Worm (Caenorhabditis elegans) whole organism, L2 larva: ENCODE results near the gene nspf-3.
"Not testable (repeated sequence)": the region's sequence is repeated elsewhere in the genome, so short reads cannot be mapped to it uniquely, and the experiment has no call there.

Experiments used
- C34F6.9 ChIP-seq: fragments of 150-350 bp; optimal IDR thresholded peaks from 2 replicates; lab custom pipeline; 2014; ENCODE audit warnings: missing biosample characterization, missing genetic modification characterization
- F13H6.1 ChIP-seq: sonication (generic microtip); optimal IDR thresholded peaks from 2 replicates; lab custom pipeline; 2016; ENCODE audit warnings: missing genetic modification characterization, missing compliant biosample characterization
- R02D3.7 ChIP-seq: fragments of 150-350 bp; optimal IDR thresholded peaks from 2 replicates; lab custom pipeline; 2014; ENCODE audit warnings: missing biosample characterization, missing genetic modification characterization
- Y55F3AM.14 ChIP-seq: fragments of 200-800 bp; sonication (Bioruptor generic); optimal IDR thresholded peaks from 2 replicates; lab custom pipeline; 2018; ENCODE audit warnings: mild to moderate bottlenecking, missing genetic modification characterization, missing compliant biosample characterization
- blmp-1 ChIP-seq: sonication (generic microtip); optimal IDR thresholded peaks from 2 replicates; lab custom pipeline; 2017; ENCODE audit warnings: missing genetic modification characterization, mild to moderate bottlenecking, missing compliant biosample characterization, antibody characterized with exemption, moderate library complexity; ENCODE audit not compliant: insufficient read depth
- ceh-16 ChIP-seq: fragments of 150-350 bp; optimal IDR thresholded peaks from 2 replicates; lab custom pipeline; 2014; ENCODE audit warnings: missing biosample characterization, missing genetic modification characterization
- ceh-82 ChIP-seq: fragments of 150-350 bp; optimal IDR thresholded peaks from 2 replicates; lab custom pipeline; 2014; ENCODE audit warnings: missing biosample characterization, missing genetic modification characterization
- dmd-4 ChIP-seq: sonication (generic microtip); optimal IDR thresholded peaks from 2 replicates; lab custom pipeline; 2017; ENCODE audit warnings: missing biosample characterization, missing genetic modification characterization
- egl-27 ChIP-seq: sonication (generic microtip); optimal IDR thresholded peaks from 3 replicates; lab custom pipeline; 2017; ENCODE audit warnings: missing biosample characterization, missing genetic modification reagents, missing genetic modification characterization
- elt-1 ChIP-seq: fragments of 150-350 bp; optimal IDR thresholded peaks from 2 replicates; lab custom pipeline; 2014; ENCODE audit warnings: missing biosample characterization, missing genetic modification characterization
- elt-3 ChIP-seq: sonication (generic microtip); optimal IDR thresholded peaks from 2 replicates; lab custom pipeline; 2017; ENCODE audit warnings: missing biosample characterization, missing genetic modification characterization
- fos-1 ChIP-seq: fragments of 150-350 bp; optimal IDR thresholded peaks from 2 replicates; lab custom pipeline; 2014; ENCODE audit warnings: missing biosample characterization, missing genetic modification characterization
- lin-13 ChIP-seq: fragments of 150-350 bp; optimal IDR thresholded peaks from 2 replicates; lab custom pipeline; 2014; ENCODE audit warnings: missing biosample characterization, missing genetic modification reagents, missing genetic modification characterization
- lin-39 ChIP-seq: fragments of 150-350 bp; optimal IDR thresholded peaks from 2 replicates; lab custom pipeline; 2014; ENCODE audit warnings: missing biosample characterization, missing genetic modification reagents, missing genetic modification characterization
- lsy-2 ChIP-seq, 2 experiments: fragments of 150-350 bp in 1 of 2; sonication (generic microtip) in 1 of 2; optimal IDR thresholded peaks; 2 replicates each; lab custom pipeline; 2014 to 2017; ENCODE audit warnings: missing biosample characterization in 2 of 2, missing genetic modification characterization in 2 of 2
- mdl-1 ChIP-seq, 2 experiments: fragments of 150-350 bp in 1 of 2; sonication (generic microtip) in 1 of 2; optimal IDR thresholded peaks; 2 replicates each; lab custom pipeline; 2017; ENCODE audit warnings: missing biosample characterization in 2 of 2, missing genetic modification characterization in 2 of 2
- nhr-10 ChIP-seq: sonication (generic microtip); optimal IDR thresholded peaks from 2 replicates; lab custom pipeline; 2017; ENCODE audit warnings: missing biosample characterization, missing genetic modification characterization
- nhr-11 ChIP-seq: fragments of 150-350 bp; optimal IDR thresholded peaks from 2 replicates; lab custom pipeline; 2014; ENCODE audit warnings: missing biosample characterization, missing genetic modification characterization
- nhr-12 ChIP-seq: fragments of 150-350 bp; optimal IDR thresholded peaks from 2 replicates; lab custom pipeline; 2014; ENCODE audit warnings: missing biosample characterization, missing genetic modification characterization
- nhr-129 ChIP-seq: fragments of 150-350 bp; optimal IDR thresholded peaks from 2 replicates; lab custom pipeline; 2014; ENCODE audit warnings: missing biosample characterization, missing genetic modification characterization
- nhr-25 ChIP-seq: fragments of 150-350 bp; sonication (generic microtip); optimal IDR thresholded peaks from 3 replicates; lab custom pipeline; 2014; ENCODE audit warnings: missing biosample characterization, missing genetic modification characterization
- nhr-6 ChIP-seq: fragments of 150-350 bp; optimal IDR thresholded peaks from 2 replicates; lab custom pipeline; 2014; ENCODE audit warnings: missing biosample characterization, missing genetic modification characterization
- nhr-77 ChIP-seq: fragments of 150-350 bp; optimal IDR thresholded peaks from 2 replicates; lab custom pipeline; 2014; ENCODE audit warnings: missing biosample characterization, missing genetic modification characterization
- sem-4 ChIP-seq: fragments of 150-350 bp; optimal IDR thresholded peaks from 2 replicates; lab custom pipeline; 2014; ENCODE audit warnings: missing biosample characterization, missing genetic modification reagents, missing genetic modification characterization
- skn-1 ChIP-seq: sonication (generic microtip); optimal IDR thresholded peaks from 2 replicates; lab custom pipeline; 2017; ENCODE audit warnings: missing biosample characterization, missing genetic modification characterization
- sma-3 ChIP-seq: sonication (generic microtip); optimal IDR thresholded peaks from 2 replicates; lab custom pipeline; 2016; ENCODE audit warnings: missing genetic modification reagents, missing genetic modification characterization, missing compliant biosample characterization
- sma-9 ChIP-seq, 2 experiments: fragments of 150-350 bp in 1 of 2; sonication (generic microtip) in 1 of 2; optimal IDR thresholded peaks; 2 replicates each; lab custom pipeline; 2014 to 2016; ENCODE audit warnings: missing genetic modification characterization in 2 of 2, mild to moderate bottlenecking in 1 of 2, missing biosample characterization in 1 of 2, missing compliant biosample characterization in 1 of 2, missing genetic modification reagents in 1 of 2, moderate library complexity in 1 of 2
- unc-55 ChIP-seq: fragments of 150-350 bp; sonication (generic microtip); optimal IDR thresholded peaks from 3 replicates; lab custom pipeline; 2014; ENCODE audit warnings: missing biosample characterization, missing genetic modification reagents, missing genetic modification characterization
- unc-62 ChIP-seq: fragments of 150-350 bp; optimal IDR thresholded peaks from 2 replicates; lab custom pipeline; 2014; ENCODE audit warnings: missing biosample characterization, missing genetic modification reagents, missing genetic modification characterization
- zag-1 ChIP-seq: fragments of 150-350 bp; optimal IDR thresholded peaks from 2 replicates; lab custom pipeline; 2014; ENCODE audit warnings: missing biosample characterization, missing genetic modification characterization
- ztf-11 ChIP-seq: sonication (generic microtip); optimal IDR thresholded peaks from 2 replicates; lab custom pipeline; 2017; ENCODE audit warnings: missing biosample characterization, missing genetic modification characterization

The nspf-3 gene

ce11 chrII:2702757-2703156, 12.8 kb upstream of the nspf-3 start, which contains the start of gene sri-60:
Gene sri-60, minus strand, starts transcription at chrII:2702857.
- TF ChIP-seq lin-39 (no peak), dmd-4 (tag; lab: Kevin White, UChicago) (no peak)

- TF ChIP-seq sem-4 (tag; lab: Kevin White, UChicago) (no peak), ztf-11 (tag; lab: Kevin White, UChicago) (no peak), nhr-129 (tag; lab: Kevin White, UChicago) (no peak), sma-3 (GFP tag; lab: Kevin White, UChicago) (no peak), unc-55 (GFP tag; lab: Kevin White, UChicago) (no peak)
Observed at ce11 chrII:2700229-2700628, 10.2 kb upstream of the nspf-3 start, which contains the start of gene sri-61. Gene sri-61, minus strand, starts transcription at chrII:2700329.

ce11 chrII:2698378-2698777, 8.4 kb upstream of the nspf-3 start, which contains the start of gene sri-62:
Gene sri-62, minus strand, starts transcription at chrII:2698478.
- TF ChIP-seq ceh-82 (tag; lab: Kevin White, UChicago) (no peak), fos-1 (tag; lab: Kevin White, UChicago) (no peak), ceh-16 (tag; lab: Kevin White, UChicago) (no peak), R02D3.7 (no peak), sma-3 (GFP tag; lab: Kevin White, UChicago) (no peak), mdl-1 (tag; optimal IDR thresholded peaks at IDR 0.05; lab: Kevin White, UChicago) (no peak)

ce11 chrII:2695079-2695478, 5.1 kb upstream of the nspf-3 start:
- TF ChIP-seq F13H6.1 (tag; lab: Kevin White, UChicago) (peak; percentile 22), nhr-10 (tag; lab: Kevin White, UChicago) (no peak), R02D3.7 (no peak)
- TF ChIP-seq, all 48 proteins: peak for 1

- TF ChIP-seq elt-3 (tag; lab: Kevin White, UChicago) (no peak), nhr-25 (tag; lab: Kevin White, UChicago) (no peak), blmp-1 (tag; lab: Kevin White, UChicago) (no peak), nhr-6 (tag; lab: Kevin White, UChicago) (no peak), elt-1 (tag; lab: Kevin White, UChicago) (no peak), nhr-12 (tag; lab: Kevin White, UChicago) (no peak), nhr-77 (tag; lab: Kevin White, UChicago) (no peak), nhr-11 (tag; lab: Kevin White, UChicago) (no peak), skn-1 (no peak)
Observed at ce11 chrII:2692476-2692875, 2.5 kb upstream of the nspf-3 start, which contains the start of gene set-11. Gene set-11, minus strand, starts transcription at chrII:2692576.

- not testable (repeated sequence) for TF ChIP-seq sem-4 (tag; lab: Kevin White, UChicago); egl-27; unc-62
Observed at ce11 chrII:2688616-2689015, 1.4 kb downstream of the nspf-3 start, which contains the start of gene nspf-2. Gene nspf-2, plus strand, starts transcription at chrII:2688916.

ce11 chrII:2686985-2687675, 2.9 kb downstream of the nspf-3 start, which contains the start of the genes sup-9 and nspf-1:
Gene sup-9, minus strand, starts transcription at chrII:2687027.
Gene nspf-1, plus strand, starts transcription at chrII:2687625.
- TF ChIP-seq F13H6.1 (tag; lab: Kevin White, UChicago): peak; percentile 44
- no peak for TF ChIP-seq zag-1 (tag; lab: Kevin White, UChicago)
- TF ChIP-seq Y55F3AM.14: no peak
- TF ChIP-seq C34F6.9 (tag; lab: Kevin White, UChicago): peak; percentile 26
- TF ChIP-seq lin-13: peak; percentile 59
- no peak for TF ChIP-seq sma-3 (GFP tag; lab: Kevin White, UChicago)
- peak in 1 of 2 experiments; percentile 28 for TF ChIP-seq lsy-2 (tag; optimal IDR thresholded peaks at IDR 0.05; lab: Kevin White, UChicago)
- TF ChIP-seq sma-9 (GFP tag; optimal IDR thresholded peaks at IDR 0.05; lab: Kevin White, UChicago): peak; percentile 49
- no peak for TF ChIP-seq sma-9 (tag; optimal IDR thresholded peaks at IDR 0.05; lab: Kevin White, UChicago)
- no peak for TF ChIP-seq ceh-82 (tag; lab: Kevin White, UChicago)
- TF ChIP-seq sem-4 (tag; lab: Kevin White, UChicago): peak; percentile 24
